Worm (Caenorhabditis elegans) whole organism, mixed stage, embryonic: ENCODE measurements around the gene algn-12.

ENCODE experiments used
- M03D4.4 ChIP-seq: sonication (generic microtip); optimal IDR thresholded peaks from 2 replicates; lab custom pipeline; 2017; ENCODE audit warnings: mild to moderate bottlenecking, missing genetic modification characterization, missing compliant biosample characterization
- bed-3 ChIP-seq: fragments of 200-800 bp; sonication (Bioruptor generic); optimal IDR thresholded peaks from 3 replicates; lab custom pipeline; 2018; ENCODE audit warnings: mild to moderate bottlenecking, missing genetic modification characterization, moderate library complexity, missing compliant biosample characterization
- ceh-43 ChIP-seq: fragments of 200-800 bp; sonication (Bioruptor generic); optimal IDR thresholded peaks from 2 replicates; lab custom pipeline; 2018; ENCODE audit warnings: mild to moderate bottlenecking, missing genetic modification characterization, moderate library complexity, missing compliant biosample characterization
- ceh-83 ChIP-seq: fragments of 200-800 bp; sonication (Bioruptor generic); optimal IDR thresholded peaks from 2 replicates; lab custom pipeline; 2018; ENCODE audit warnings: mild to moderate bottlenecking, missing genetic modification characterization, missing compliant biosample characterization
- ces-1 ChIP-seq: fragments of 150-350 bp; optimal IDR thresholded peaks from 2 replicates; lab custom pipeline; 2014; ENCODE audit warnings: missing biosample characterization, missing genetic modification reagents, missing genetic modification characterization
- cnd-1 ChIP-seq: fragments of 200-800 bp; sonication (Bioruptor generic); optimal IDR thresholded peaks from 2 replicates; lab custom pipeline; 2018; ENCODE audit warnings: mild to moderate bottlenecking, missing genetic modification characterization, missing compliant biosample characterization
- drap-1 ChIP-seq: fragments of 200-800 bp; sonication (Bioruptor generic); optimal IDR thresholded peaks from 3 replicates; lab custom pipeline; 2018; ENCODE audit warnings: mild to moderate bottlenecking, missing genetic modification characterization, missing compliant biosample characterization
- elt-1 ChIP-seq: sonication (generic microtip); optimal IDR thresholded peaks from 2 replicates; lab custom pipeline; 2017; ENCODE audit warnings: missing genetic modification characterization, mild to moderate bottlenecking, missing compliant biosample characterization, antibody characterized with exemption, moderate library complexity, borderline replicate concordance; ENCODE audit not compliant: insufficient read depth
- elt-3 ChIP-seq: fragments of 150-350 bp; optimal IDR thresholded peaks from 2 replicates; lab custom pipeline; 2014; ENCODE audit warnings: missing biosample characterization, missing genetic modification characterization
- flh-1 ChIP-seq: fragments of 200-800 bp; sonication (Bioruptor generic); optimal IDR thresholded peaks from 2 replicates; lab custom pipeline; 2018; ENCODE audit warnings: mild to moderate bottlenecking, missing genetic modification characterization, moderate library complexity, missing compliant biosample characterization
- hlh-1 ChIP-seq: fragments of 150-350 bp; optimal IDR thresholded peaks from 2 replicates; lab custom pipeline; 2014; ENCODE audit warnings: missing biosample characterization, missing genetic modification reagents, missing genetic modification characterization
- lin-13 ChIP-seq: fragments of 150-350 bp; optimal IDR thresholded peaks from 2 replicates; lab custom pipeline; 2014; ENCODE audit warnings: missing biosample characterization, missing genetic modification characterization
- lin-32 ChIP-seq: fragments of 200-800 bp; sonication (Bioruptor generic); optimal IDR thresholded peaks from 2 replicates; lab custom pipeline; 2018; ENCODE audit warnings: mild to moderate bottlenecking, missing genetic modification characterization, missing compliant biosample characterization
- mep-1 ChIP-seq: fragments of 150-350 bp; optimal IDR thresholded peaks from 2 replicates; lab custom pipeline; 2017; ENCODE audit warnings: missing biosample characterization, missing genetic modification reagents, missing genetic modification characterization, inconsistent platforms
- mls-2 ChIP-seq: sonication (generic microtip); optimal IDR thresholded peaks from 2 replicates; lab custom pipeline; 2016; ENCODE audit warnings: mild to moderate bottlenecking, missing genetic modification characterization, moderate library complexity, missing compliant biosample characterization
- nhr-12 ChIP-seq: fragments of 150-350 bp; optimal IDR thresholded peaks from 2 replicates; lab custom pipeline; 2014; ENCODE audit warnings: missing biosample characterization, missing genetic modification characterization
- nhr-2 ChIP-seq: fragments of 150-350 bp; optimal IDR thresholded peaks from 2 replicates; lab custom pipeline; 2014; ENCODE audit warnings: missing biosample characterization, missing genetic modification characterization
- nhr-237 ChIP-seq: fragments of 150-350 bp; optimal IDR thresholded peaks from 2 replicates; lab custom pipeline; 2014; ENCODE audit warnings: missing biosample characterization, missing genetic modification characterization
- nhr-76 ChIP-seq: sonication (generic microtip); optimal IDR thresholded peaks from 2 replicates; lab custom pipeline; 2017; ENCODE audit warnings: missing biosample characterization, missing genetic modification characterization
- pha-4 ChIP-seq: fragments of 150-350 bp; optimal IDR thresholded peaks from 2 replicates; lab custom pipeline; 2018; ENCODE audit warnings: missing biosample characterization, missing genetic modification reagents, missing genetic modification characterization
- sem-2 ChIP-seq: fragments of 200-800 bp; sonication (Bioruptor generic); optimal IDR thresholded peaks from 2 replicates; lab custom pipeline; 2018; ENCODE audit warnings: mild to moderate bottlenecking, missing genetic modification characterization, missing compliant biosample characterization
- snpc-4 ChIP-seq: fragments of 150-350 bp; optimal IDR thresholded peaks from 2 replicates; lab custom pipeline; 2014; ENCODE audit warnings: missing biosample characterization, missing genetic modification characterization
- sptf-1 ChIP-seq: sonication (generic microtip); optimal IDR thresholded peaks from 2 replicates; lab custom pipeline; 2017; ENCODE audit warnings: mild to moderate bottlenecking, missing genetic modification characterization, moderate library complexity, missing compliant biosample characterization
- tbx-8 ChIP-seq: fragments of 200-800 bp; sonication (Bioruptor generic); optimal IDR thresholded peaks from 2 replicates; lab custom pipeline; 2018; ENCODE audit warnings: mild to moderate bottlenecking, missing genetic modification characterization, moderate library complexity, missing compliant biosample characterization
- unc-120 ChIP-seq: sonication (generic microtip); optimal IDR thresholded peaks from 2 replicates; lab custom pipeline; 2017; ENCODE audit warnings: missing genetic modification characterization, missing compliant biosample characterization; ENCODE audit not compliant: poor library complexity, severe bottlenecking
- unc-39 ChIP-seq: fragments of 150-350 bp; optimal IDR thresholded peaks from 2 replicates; lab custom pipeline; 2014; ENCODE audit warnings: missing biosample characterization, missing genetic modification characterization
- unc-62 ChIP-seq: fragments of 150-350 bp; optimal IDR thresholded peaks from 2 replicates; lab custom pipeline; 2014; ENCODE audit warnings: missing biosample characterization, missing genetic modification reagents, missing genetic modification characterization
- zip-8 ChIP-seq: fragments of 150-350 bp; optimal IDR thresholded peaks from 2 replicates; lab custom pipeline; 2014; ENCODE audit warnings: missing biosample characterization, missing genetic modification characterization
- ztf-11 ChIP-seq: fragments of 150-350 bp; optimal IDR thresholded peaks from 2 replicates; lab custom pipeline; 2014; ENCODE audit warnings: missing biosample characterization, missing genetic modification characterization

Gene algn-12

DNA sequence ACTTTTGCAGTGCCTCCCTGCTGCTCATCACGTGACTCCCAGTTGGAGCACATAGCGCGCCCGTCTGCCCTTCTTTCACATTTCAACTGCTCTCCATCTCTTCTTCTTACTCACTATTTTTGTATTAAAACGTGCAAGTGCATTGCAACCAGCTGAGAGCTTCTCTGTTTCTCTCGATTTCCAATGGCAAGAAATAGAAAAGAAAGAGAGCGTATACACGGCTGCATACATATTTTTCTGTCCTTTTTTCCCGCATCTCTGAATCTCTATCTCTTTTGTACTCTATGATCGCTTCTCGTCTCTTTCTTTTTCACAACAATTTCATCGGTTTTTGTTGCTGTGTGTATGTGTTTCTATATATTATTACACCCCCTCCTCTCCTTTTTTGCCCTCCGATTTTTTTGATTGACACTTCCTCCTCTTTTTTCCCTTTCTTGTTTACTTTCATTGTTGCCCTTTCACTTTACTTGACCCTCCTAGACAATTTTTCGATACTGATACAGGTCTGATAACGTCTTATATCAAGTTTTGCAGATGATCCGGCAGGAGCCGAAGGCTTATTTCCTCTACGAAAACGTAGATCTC, 33.9 kb upstream of the algn-12 start, which contains the start of gene Y97E10AR.1 (continued):
- TF ChIP-seq nhr-76 (no peak), ceh-43 (GFP tag; lab: Kevin White, UChicago) (no peak), unc-39 (tag; lab: Kevin White, UChicago) (no peak), pha-4 (tag; lab: Kevin White, UChicago) (peak; percentile 7)

DNA sequence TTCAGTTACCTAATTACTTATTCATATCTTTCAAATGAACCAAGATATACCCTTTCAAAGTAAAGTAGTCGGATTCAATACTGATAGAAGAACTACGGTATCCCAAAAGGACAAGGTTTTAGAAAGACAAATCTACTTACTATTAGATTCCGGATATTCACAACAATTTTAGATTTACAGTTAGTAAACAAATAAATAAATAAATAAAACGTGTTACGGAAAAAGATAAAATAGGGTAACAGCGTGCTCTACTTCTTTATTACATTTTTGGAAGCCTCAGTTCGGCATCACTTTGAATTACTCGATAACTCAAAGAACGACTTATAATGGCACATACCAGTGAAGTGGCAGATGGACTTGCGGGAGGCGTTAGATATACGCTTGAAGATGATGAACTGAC, 29.9 kb upstream of the algn-12 start, which contains the start of gene Y97E10AR.8:
Y97E10AR.8 (plus strand) TSS at position 301 of the 400 bp plus-strand sequence.
- no peak for TF ChIP-seq unc-120 (tag; lab: Kevin White, UChicago)
- TF ChIP-seq mep-1 (tag; lab: Kevin White, UChicago): no peak
- TF ChIP-seq pha-4 (tag; lab: Kevin White, UChicago): no peak
- TF ChIP-seq elt-1 (tag; lab: Kevin White, UChicago): no peak
- TF ChIP-seq nhr-2 (tag; lab: Kevin White, UChicago): no peak
- TF ChIP-seq lin-13 (tag; lab: Kevin White, UChicago): no peak
- TF ChIP-seq sem-2 (GFP tag; lab: Kevin White, UChicago): no peak
- TF ChIP-seq zip-8 (tag; lab: Kevin White, UChicago): no peak
- TF ChIP-seq elt-3 (tag; lab: Kevin White, UChicago): no peak
- no peak for TF ChIP-seq tbx-8 (GFP tag; lab: Kevin White, UChicago)
- TF ChIP-seq ceh-43 (GFP tag; lab: Kevin White, UChicago): no peak
- no peak for TF ChIP-seq nhr-237
- no peak for TF ChIP-seq nhr-76
- TF ChIP-seq unc-39 (tag; lab: Kevin White, UChicago): no peak
- TF ChIP-seq hlh-1: no peak
- TF ChIP-seq mls-2: no peak
- no peak for TF ChIP-seq bed-3 (GFP tag; lab: Kevin White, UChicago)
- no peak for TF ChIP-seq M03D4.4 (tag; lab: Kevin White, UChicago)
- no peak for TF ChIP-seq ceh-83 (GFP tag; lab: Kevin White, UChicago)
- TF ChIP-seq, all 35 proteins: peak for 0

DNA sequence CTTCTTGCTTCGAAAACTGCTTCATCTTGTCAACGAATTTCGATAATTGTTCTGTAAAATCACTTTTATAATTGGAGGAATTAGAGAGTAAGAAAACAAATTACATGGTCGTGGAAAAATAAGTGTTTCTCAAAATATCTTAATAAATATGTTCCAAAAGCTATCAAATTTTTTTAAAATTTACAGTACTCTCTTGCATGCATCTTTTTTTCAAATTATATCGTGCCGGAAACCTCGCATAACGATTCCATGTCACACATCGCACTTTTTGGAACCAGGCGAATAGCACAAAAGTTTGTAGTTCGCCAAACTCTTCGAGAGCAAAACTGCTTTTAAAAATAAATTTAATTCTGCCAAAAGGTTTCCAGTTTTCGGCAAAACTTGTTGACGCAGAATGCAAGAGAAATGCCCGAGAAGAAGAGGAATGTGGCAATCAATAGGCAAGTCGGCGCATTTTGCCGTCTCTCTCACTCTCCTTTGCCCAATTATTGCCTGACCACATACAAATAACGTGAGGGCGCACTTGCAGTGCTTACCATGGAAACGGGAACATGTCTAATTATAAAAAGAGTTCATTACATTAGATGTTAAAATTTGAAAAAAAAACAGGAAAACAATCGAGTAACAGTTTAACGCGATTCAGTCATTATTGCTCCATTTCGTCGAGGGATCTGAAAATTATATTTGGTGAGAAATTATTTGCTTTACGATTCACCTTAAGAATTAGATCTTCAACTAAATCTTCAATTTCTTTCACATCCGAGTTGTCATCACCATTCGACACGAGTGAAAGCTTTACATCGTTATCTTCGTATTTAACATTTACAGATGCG, 27.2 kb upstream of the algn-12 start, which contains the start of gene Y97E10AR.3:
Y97E10AR.3 (minus strand) TSS at position 51 of the 833 bp plus-strand sequence.
- TF ChIP-seq snpc-4 (no peak), ces-1 (peak; percentile 73)
- TF ChIP-seq, all 35 proteins: peak for 1

DNA sequence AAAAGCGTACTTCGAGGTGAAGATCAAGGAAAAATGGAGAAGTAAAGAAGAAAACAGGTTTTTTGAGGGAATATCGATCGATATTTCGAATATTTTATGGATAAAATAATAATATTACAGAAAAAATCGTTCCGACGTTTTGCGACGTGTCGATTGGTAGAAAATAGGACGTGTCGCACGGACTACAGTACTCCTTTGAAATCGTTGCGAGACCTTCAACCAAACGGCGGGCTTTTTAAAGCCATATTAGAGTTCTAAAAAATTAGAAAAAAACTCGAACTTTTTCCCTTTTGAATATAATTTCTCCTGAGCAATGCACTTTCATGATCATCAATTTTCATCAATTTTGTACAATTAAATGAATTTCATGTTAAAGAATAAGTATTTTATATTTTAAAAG, 24.8 kb upstream of the algn-12 start, which contains the start of gene Y97E10AR.4:
Y97E10AR.4 (minus strand) TSS at position 131 of the 400 bp plus-strand sequence.
- no peak for TF ChIP-seq unc-39 (tag; lab: Kevin White, UChicago)
- TF ChIP-seq lin-13 (tag; lab: Kevin White, UChicago): no peak
- TF ChIP-seq M03D4.4 (tag; lab: Kevin White, UChicago): no peak
- TF ChIP-seq sem-2 (GFP tag; lab: Kevin White, UChicago): no peak
- no peak for TF ChIP-seq nhr-12 (tag; lab: Kevin White, UChicago)
- TF ChIP-seq mls-2: no peak
- no peak for TF ChIP-seq lin-32 (GFP tag; lab: Kevin White, UChicago)
- no peak for TF ChIP-seq elt-3 (tag; lab: Kevin White, UChicago)
- no peak for TF ChIP-seq bed-3 (GFP tag; lab: Kevin White, UChicago)
- no peak for TF ChIP-seq ztf-11 (tag; lab: Kevin White, UChicago)
- no peak for TF ChIP-seq pha-4 (tag; lab: Kevin White, UChicago)
- no peak for TF ChIP-seq flh-1 (GFP tag; lab: Kevin White, UChicago)
- TF ChIP-seq sptf-1: no peak

DNA sequence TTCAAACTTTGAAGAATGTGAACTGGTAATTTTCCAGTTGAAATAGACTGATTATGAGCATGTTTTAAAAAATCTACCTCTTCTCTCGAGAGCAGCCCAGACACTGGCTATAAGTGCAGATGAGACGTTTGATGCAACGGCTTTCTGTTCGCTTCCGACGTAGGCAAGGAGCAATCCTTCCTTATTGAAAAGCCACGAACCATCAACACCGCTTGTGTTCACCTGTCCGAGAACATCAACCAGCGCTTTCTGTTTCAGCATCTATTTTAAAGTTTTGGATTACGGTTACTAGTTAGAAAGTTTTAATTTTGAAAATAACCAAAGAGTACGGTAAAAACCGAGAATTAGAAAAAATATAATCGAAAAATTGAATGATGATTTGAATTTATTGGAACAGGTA, 24.1 kb upstream of the algn-12 start, which contains the start of gene lmtr-2:
lmtr-2 (minus strand) TSS at position 261 of the 400 bp plus-strand sequence.
- no peak for TF ChIP-seq lin-32 (GFP tag; lab: Kevin White, UChicago)
- TF ChIP-seq drap-1 (GFP tag; lab: Kevin White, UChicago): no peak
- no peak for TF ChIP-seq unc-62
- no peak for TF ChIP-seq pha-4 (tag; lab: Kevin White, UChicago)
- TF ChIP-seq sptf-1: no peak
- no peak for TF ChIP-seq ceh-83 (GFP tag; lab: Kevin White, UChicago)
- no peak for TF ChIP-seq cnd-1 (tag; lab: Kevin White, UChicago)
- TF ChIP-seq tbx-8 (GFP tag; lab: Kevin White, UChicago): no peak
- TF ChIP-seq unc-120 (tag; lab: Kevin White, UChicago): no peak
- no peak for TF ChIP-seq flh-1 (GFP tag; lab: Kevin White, UChicago)
- TF ChIP-seq, all 35 proteins: peak for 0
